Worm (Caenorhabditis elegans): ENCODE results near the gene pac-1.

Gene pac-1

ce11 chrIII:8556836-8557385 is 62.1 kb downstream of the pac-1 start, which contains the start of gene C02D5.2 (continued):
- TF ChIP-seq lir-3 (tag; optimal IDR thresholded peaks at IDR 0.05) (no peak), gei-8 (GFP tag; optimal IDR thresholded peaks at IDR 0.05) (no peak), dmd-6 (GFP tag; IDR thresholded peaks at IDR 0.05) (peak; percentile 45), unc-39 (tag; optimal IDR thresholded peaks at IDR 0.05) (no peak), sdz-12 (GFP tag; optimal IDR thresholded peaks at IDR 0.05) (no peak), saeg-2 (GFP tag; IDR thresholded peaks at IDR 0.05) (no peak), egl-43 (GFP tag; IDR thresholded peaks at IDR 0.05) (no peak), lin-38 (GFP tag; IDR thresholded peaks at IDR 0.05) (no peak), lin-13 (GFP tag; optimal IDR thresholded peaks at IDR 0.05) (peak; percentile 21), Y48G9A.11 (GFP tag; IDR thresholded peaks at IDR 0.05) (no peak), madf-5 (GFP tag; IDR thresholded peaks at IDR 0.05) (no peak), aly-2 (tag; optimal IDR thresholded peaks at IDR 0.05) (no peak)

ce11 chrIII:8560398-8560797 is 65.6 kb downstream of the pac-1 start:
- TF ChIP-seq daf-8 (GFP tag; IDR thresholded peaks at IDR 0.05) (no peak), mdl-1 (tag; optimal IDR thresholded peaks at IDR 0.05) (no peak), fkh-10 (GFP tag; optimal IDR thresholded peaks at IDR 0.05) (no peak), ceh-82 (tag; optimal IDR thresholded peaks at IDR 0.05) (no peak), lin-39 (tag; optimal IDR thresholded peaks at IDR 0.05) (no peak)

DNA sequence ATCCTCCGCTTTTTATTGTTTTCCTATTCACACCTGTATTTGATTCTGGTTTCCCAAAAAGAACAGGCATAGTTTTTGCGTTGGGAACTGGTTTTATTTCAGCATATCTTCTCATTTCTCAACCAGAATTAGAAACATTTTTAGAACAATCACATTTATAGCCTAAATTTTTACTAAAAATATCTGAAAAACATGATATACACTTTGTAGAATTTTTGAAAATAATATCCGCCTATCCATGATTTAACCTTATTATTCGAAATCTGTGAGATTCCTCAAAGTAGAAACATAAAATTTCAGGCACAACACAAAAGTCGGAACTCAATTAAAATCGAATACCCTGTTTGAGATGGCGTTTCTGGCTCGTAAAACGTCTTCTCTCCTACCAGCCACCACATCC is 66.0 kb downstream of the pac-1 start, which contains the start of gene acdh-6:
TSS of gene acdh-6 (plus strand) at position 301 of the 400 bp plus-strand sequence.
- TF ChIP-seq unc-130 (GFP tag; optimal IDR thresholded peaks at IDR 0.05) (no peak), zfp-3 (GFP tag; conservative IDR thresholded peaks at IDR 0.05) (no peak), T20F7.1 (GFP tag; optimal IDR thresholded peaks at IDR 0.05) (no peak), unc-39 (tag; optimal IDR thresholded peaks at IDR 0.05) (no peak), attf-4 (tag; optimal IDR thresholded peaks at IDR 0.05) (no peak), aha-1 (tag) (no peak), mep-1 (tag; optimal IDR thresholded peaks at IDR 0.05) (no peak), nhr-42 (GFP tag; IDR thresholded peaks at IDR 0.05) (no peak), F37D6.2 (tag; optimal IDR thresholded peaks at IDR 0.05) (no peak), D1046.2 (GFP tag; IDR thresholded peaks at IDR 0.05) (no peak), zfp-2 (tag; optimal IDR thresholded peaks at IDR 0.05) (no peak), daf-19 (GFP tag; conservative IDR thresholded peaks at IDR 0.05) (no peak), mdt-29 (GFP tag; IDR thresholded peaks at IDR 0.05) (no peak), ceh-20 (GFP tag; IDR thresholded peaks at IDR 0.05) (no peak), ces-1 (GFP tag; optimal IDR thresholded peaks at IDR 0.05) (no peak), nhr-6 (tag; optimal IDR thresholded peaks at IDR 0.05) (no peak), snpc-1.2 (GFP tag; IDR thresholded peaks at IDR 0.05) (no peak), mes-2 (tag; optimal IDR thresholded peaks at IDR 0.05; ENCODE audit: poor library complexity, severe bottlenecking) (no peak)

- no peak for TF ChIP-seq ZK546.5 (tag; optimal IDR thresholded peaks at IDR 0.05)
- no peak for TF ChIP-seq madf-9 (GFP tag; conservative IDR thresholded peaks at IDR 0.05)
- no peak for TF ChIP-seq F49E8.2 (tag; optimal IDR thresholded peaks at IDR 0.05; ENCODE audit: borderline replicate concordance)
- no peak for TF ChIP-seq cey-2 (tag; optimal IDR thresholded peaks at IDR 0.05; ENCODE audit: borderline replicate concordance, insufficient read depth)
- no peak for TF ChIP-seq R02D3.7 (tag; optimal IDR thresholded peaks at IDR 0.05)
These were observed 69.6 kb downstream of the pac-1 start for ce11 chrIII:8564372-8564771.

Measured in whole organism, L4 larva.